Worm (Caenorhabditis elegans) whole organism, young adult: ENCODE results near the gene col-187.

ENCODE experiments used
- F49E8.2 ChIP-seq: sonication (generic microtip); optimal IDR thresholded peaks from 3 replicates; lab custom pipeline; 2017; ENCODE audit warnings: missing genetic modification characterization, mild to moderate bottlenecking, missing compliant biosample characterization, antibody characterized with exemption, moderate library complexity; ENCODE audit not compliant: insufficient read depth
- athp-1 ChIP-seq: sonication (generic microtip); optimal IDR thresholded peaks from 2 replicates; lab custom pipeline; 2017; ENCODE audit warnings: mild to moderate bottlenecking, missing genetic modification characterization, missing compliant biosample characterization
- ets-4 ChIP-seq: fragments of 200-800 bp; sonication (Bioruptor generic); optimal IDR thresholded peaks from 2 replicates; lab custom pipeline; 2018; ENCODE audit warnings: mild to moderate bottlenecking, missing genetic modification characterization, missing compliant biosample characterization
- him-1 ChIP-seq: sonication (generic microtip); optimal IDR thresholded peaks from 2 replicates; lab custom pipeline; 2016; ENCODE audit warnings: missing genotype, missing genetic modification reagents, missing genetic modification characterization, missing compliant biosample characterization
- lin-26 ChIP-seq: fragments of 200-800 bp; sonication (Bioruptor generic); IDR thresholded peaks from 2 replicates; pipeline ENCODE4 v1.3.6; 2022; ENCODE audit warnings: missing genetic modification reagents, missing genetic modification characterization, missing compliant biosample characterization
- lin-35 ChIP-seq, 3 experiments: fragments of 150-350 bp in 2 of 3; sonication (generic microtip) in 1 of 3; optimal IDR thresholded peaks; 2 replicates each; lab custom pipeline; 2014 to 2018; ENCODE audit warnings: missing biosample characterization in 3 of 3, missing genetic modification characterization in 3 of 3, missing genetic modification reagents in 3 of 3
- lir-1 ChIP-seq: fragments of 200-800 bp; sonication (Bioruptor generic); conservative IDR thresholded peaks from 2 replicates; pipeline ENCODE4 v1.3.6; 2022; ENCODE audit warnings: missing genetic modification reagents, missing genetic modification characterization, missing compliant biosample characterization
- nfyb-1 ChIP-seq: fragments of 200-800 bp; sonication (Bioruptor generic); IDR thresholded peaks from 2 replicates; pipeline ENCODE4 v1.3.6; 2022; ENCODE audit warnings: missing genetic modification reagents, missing genetic modification characterization, missing compliant biosample characterization
- nhr-90 ChIP-seq: sonication (generic microtip); optimal IDR thresholded peaks from 2 replicates; lab custom pipeline; 2016; ENCODE audit warnings: missing genotype, mild to moderate bottlenecking, missing genetic modification characterization, missing compliant biosample characterization
- pha-4 ChIP-seq: fragments of 150-350 bp; sonication (generic microtip); optimal IDR thresholded peaks from 2 replicates; lab custom pipeline; 2014; ENCODE audit warnings: missing biosample characterization, missing genetic modification reagents, missing genetic modification characterization
- tbx-9 ChIP-seq: sonication (generic microtip); optimal IDR thresholded peaks from 2 replicates; lab custom pipeline; 2016; ENCODE audit warnings: borderline replicate concordance, missing genetic modification characterization, inconsistent platforms, missing compliant biosample characterization
- unc-62 ChIP-seq: fragments of 150-350 bp; optimal IDR thresholded peaks from 2 replicates; lab custom pipeline; 2014; ENCODE audit warnings: missing biosample characterization, missing genetic modification reagents, missing genetic modification characterization
- zfh-2 ChIP-seq: fragments of 200-800 bp; sonication (Bioruptor generic); conservative IDR thresholded peaks from 2 replicates; pipeline ENCODE4 v1.3.6; 2022; ENCODE audit warnings: missing genetic modification reagents, missing genetic modification characterization, missing compliant biosample characterization
- ztf-6 ChIP-seq: fragments of 200-800 bp; sonication (Bioruptor generic); IDR thresholded peaks from 2 replicates; pipeline ENCODE4 v1.3.6; 2022; ENCODE audit warnings: missing genetic modification reagents, missing genetic modification characterization, missing compliant biosample characterization

ce11 chrX:16122628-16123027, 49.9 kb downstream of the col-187 start:
- TF ChIP-seq lir-1 (GFP tag; lab: Robert Waterston, UW) (no peak), pha-4 (no peak), zfh-2 (GFP tag; lab: Robert Waterston, UW) (no peak), him-1 (tag; lab: Kevin White, UChicago) (no peak), tbx-9 (no peak), ztf-6 (GFP tag; lab: Robert Waterston, UW) (no peak), lin-35 (GFP tag; optimal IDR thresholded peaks at IDR 0.05; lab: Kevin White, UChicago) (no peak), F49E8.2 (tag; lab: Kevin White, UChicago) (no peak), ets-4 (GFP tag; lab: Kevin White, UChicago) (no peak), athp-1 (tag; lab: Kevin White, UChicago) (no peak), nhr-90 (tag; lab: Kevin White, UChicago) (no peak), unc-62 (GFP tag; lab: Kevin White, UChicago) (no peak), nfyb-1 (GFP tag; lab: Robert Waterston, UW) (no peak), lin-26 (GFP tag; lab: Robert Waterston, UW) (no peak)
